Worm (Caenorhabditis elegans): ENCODE data around the gene C50B6.1.

DNA sequence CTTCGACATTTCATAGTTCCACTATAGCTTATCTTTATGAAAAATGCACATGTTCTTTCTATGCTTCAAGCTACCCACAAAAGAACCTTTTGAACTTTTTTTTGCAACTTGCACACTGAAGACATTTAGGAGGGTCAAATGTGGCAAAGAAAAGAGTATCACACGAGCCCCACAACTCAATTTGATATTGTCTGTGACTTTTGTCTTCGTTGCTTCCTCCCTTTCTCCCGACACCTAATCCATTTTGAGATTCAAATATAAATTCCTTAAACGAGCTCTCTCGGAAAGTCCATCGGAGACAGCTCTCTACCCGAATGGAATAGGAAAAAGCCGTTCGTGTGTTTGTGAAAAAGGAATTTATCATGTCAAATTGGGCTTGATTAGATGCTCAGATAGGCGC, 41.6 kb downstream of the C50B6.1 start:
- TF ChIP-seq him-1 (tag; optimal IDR thresholded peaks at IDR 0.05) (no peak), dao-5 (tag; optimal IDR thresholded peaks at IDR 0.05) (no peak)
